Worm (Caenorhabditis elegans): ENCODE data around the gene srh-11.
A peak's percentile ranks its signal among the peaks of the same experiment; 100 is the strongest.

The srh-11 gene

ce11 chrX:8273496-8273895, 45.4 kb downstream of the srh-11 start:
- TF ChIP-seq nhr-77 (tag; optimal IDR thresholded peaks at IDR 0.05): no peak
- TF ChIP-seq unc-39 (tag; optimal IDR thresholded peaks at IDR 0.05): no peak
- peak; percentile 35 for TF ChIP-seq pha-4 (tag; optimal IDR thresholded peaks at IDR 0.05)
- TF ChIP-seq nhr-28 (tag; optimal IDR thresholded peaks at IDR 0.05): no peak
- no peak for TF ChIP-seq pqm-1 (tag; optimal IDR thresholded peaks at IDR 0.05)
- TF ChIP-seq lin-39 (tag; optimal IDR thresholded peaks at IDR 0.05): no peak

- TF ChIP-seq lin-39 (tag; optimal IDR thresholded peaks at IDR 0.05) (no peak), sea-2 (GFP tag; optimal IDR thresholded peaks at IDR 0.05) (no peak), nhr-43 (tag; optimal IDR thresholded peaks at IDR 0.05; ENCODE audit: poor library complexity, severe bottlenecking) (no peak), daf-12 (tag; optimal IDR thresholded peaks at IDR 0.05) (no peak), nhr-11 (tag; optimal IDR thresholded peaks at IDR 0.05) (no peak)
Measured at ce11 chrX:8270971-8271553, 47.8 kb downstream of the srh-11 start, which contains the start of gene cutl-29. TSS of gene cutl-29 (minus strand) at chrX:8271021.

- TF ChIP-seq mml-1 (tag; optimal IDR thresholded peaks at IDR 0.05) (no peak), hmg-11 (tag; optimal IDR thresholded peaks at IDR 0.05) (no peak), elt-3 (tag; optimal IDR thresholded peaks at IDR 0.05) (no peak), fos-1 (tag; optimal IDR thresholded peaks at IDR 0.05) (no peak), eor-1 (tag; optimal IDR thresholded peaks at IDR 0.05) (no peak), ceh-28 (tag; optimal IDR thresholded peaks at IDR 0.05) (no peak), egl-5 (tag; optimal IDR thresholded peaks at IDR 0.05) (no peak), fkh-10 (GFP tag; optimal IDR thresholded peaks at IDR 0.05) (no peak)
Measured at ce11 chrX:8268083-8268482, 50.8 kb downstream of the srh-11 start.

All from whole organism, L3 larva.